Fruit fly (Drosophila melanogaster): ENCODE measurements around the gene SA2.
"Not testable (repeated sequence)": the region's sequence is repeated elsewhere in the genome, so short reads cannot be mapped to it uniquely, and the experiment has no call there.

The SA2 gene

DNA sequence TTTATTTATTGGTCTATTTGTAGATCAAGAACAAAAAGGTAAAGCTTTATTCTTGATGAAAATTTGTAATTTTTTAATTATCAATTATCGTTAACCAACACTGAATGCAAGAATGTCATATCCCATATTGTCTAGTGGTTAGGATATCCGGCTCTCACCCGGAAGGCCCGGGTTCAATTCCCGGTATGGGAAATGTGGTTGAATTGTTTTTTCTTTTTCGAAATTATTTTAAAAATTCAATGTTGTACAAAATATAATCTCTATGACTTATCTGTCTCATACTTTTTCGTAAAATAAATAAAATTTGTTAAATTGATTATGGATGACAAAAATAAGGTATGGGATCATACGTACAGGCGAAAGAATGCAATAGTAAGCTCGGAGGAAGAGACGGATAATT is 39.4 kb downstream of the SA2 start, which contains the start of gene CG32320:
Gene CG32320 (plus strand): TSS at position 301 of the 400 bp plus-strand sequence.
- TF ChIP-seq cas (GFP tag; IDR thresholded peaks at IDR 0.05); CG3847 (GFP tag; IDR thresholded peaks at IDR 0.05); Meics (GFP tag; optimal IDR thresholded peaks at IDR 0.05): not testable (repeated sequence)

DNA sequence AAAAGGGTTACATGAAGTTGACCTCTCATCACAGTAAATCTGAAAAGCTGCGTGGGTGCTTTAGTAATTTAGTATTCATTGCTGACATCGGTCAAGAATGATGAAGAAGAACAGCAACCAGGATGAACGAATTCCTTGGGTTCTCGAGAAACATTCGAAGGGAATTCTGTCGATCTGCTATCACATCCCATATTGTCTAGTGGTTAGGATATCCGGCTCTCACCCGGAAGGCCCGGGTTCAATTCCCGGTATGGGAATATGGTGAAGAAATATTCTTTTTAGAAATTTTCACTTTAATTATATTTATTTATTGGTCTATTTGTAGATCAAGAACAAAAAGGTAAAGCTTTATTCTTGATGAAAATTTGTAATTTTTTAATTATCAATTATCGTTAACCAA is 40.2 kb downstream of the SA2 start:
- TF ChIP-seq Bdp1 (GFP tag; optimal IDR thresholded peaks at IDR 0.05) (peak; percentile 95), Opbp (GFP tag; IDR thresholded peaks at IDR 0.05; ENCODE audit: partially characterized antibody) (peak; percentile 70; the same call in 2 of the 3 replicates), CG34224 (GFP tag; IDR thresholded peaks at IDR 0.05; ENCODE audit: partially characterized antibody) (peak; percentile 39; the same call in 1 of the 3 replicates), amos (GFP tag; IDR thresholded peaks at IDR 0.05; ENCODE audit: partially characterized antibody) (peak; percentile 77; the same call in 1 of the 2 replicates), CG16813 (GFP tag; IDR thresholded peaks at IDR 0.05; ENCODE audit: partially characterized antibody) (peak; percentile 73), CG6791 (GFP tag; IDR thresholded peaks at IDR 0.05; ENCODE audit: partially characterized antibody) (0 out of 3 replicates have a peak, but pooled peaks have one; percentile 24), CG2129 (GFP tag; IDR thresholded peaks at IDR 0.05; ENCODE audit: partially characterized antibody) (0 out of 2 replicates have a peak, but pooled peaks have one; percentile 10)

DNA sequence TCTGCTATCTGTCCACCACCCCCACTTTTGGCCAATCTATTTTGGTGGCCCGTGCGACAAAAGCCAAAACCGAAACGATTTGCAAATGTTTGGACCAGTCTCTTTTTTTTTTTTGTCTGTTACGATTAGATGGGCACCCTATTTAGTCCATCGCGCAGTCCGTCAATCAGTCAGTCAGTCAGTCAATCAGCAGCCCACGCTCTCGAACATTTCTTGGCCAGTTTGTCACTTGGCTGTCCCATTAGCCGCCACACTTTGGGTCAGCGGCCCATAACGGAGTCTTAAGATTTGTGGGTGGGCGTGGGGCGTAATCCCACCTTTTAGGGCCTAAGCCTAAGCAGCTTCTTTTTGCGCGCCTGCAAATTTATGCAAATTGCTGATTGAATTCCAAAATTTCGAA is 43.2 kb downstream of the SA2 start:
- TF ChIP-seq caup (GFP tag; optimal IDR thresholded peaks at IDR 0.05; ENCODE audit: severe bottlenecking), result no peak
- TF ChIP-seq zfh2 (GFP tag; optimal IDR thresholded peaks at IDR 0.05), result no peak
- no peak for TF ChIP-seq vnd (GFP tag; IDR thresholded peaks at IDR 0.05; ENCODE audit: partially characterized antibody)
- peak; percentile 4 for TF ChIP-seq abd-A (tag; optimal IDR thresholded peaks at IDR 0.05)
- peak; percentile 71 for TF ChIP-seq sd (tag; optimal IDR thresholded peaks at IDR 0.05)
- TF ChIP-seq CG8281 (tag; optimal IDR thresholded peaks at IDR 0.05), result peak; percentile 95
- TF ChIP-seq CG13894 (tag; optimal IDR thresholded peaks at IDR 0.05), result peak; percentile 16
- TF ChIP-seq HLH54F (GFP tag; optimal IDR thresholded peaks at IDR 0.05), result no peak
- TF ChIP-seq Meics (GFP tag; optimal IDR thresholded peaks at IDR 0.05), result no peak
- TF ChIP-seq Med (GFP tag), result peak; percentile 49
- peak; percentile 66; the same call in 2 of the 3 replicates for TF ChIP-seq sr (GFP tag; IDR thresholded peaks at IDR 0.05)
- 0 out of 2 replicates have a peak, but pooled peaks have one; percentile 18 for TF ChIP-seq vvl (GFP tag; IDR thresholded peaks at IDR 0.05)
- TF ChIP-seq HmgD (GFP tag; optimal IDR thresholded peaks at IDR 0.05), result no peak

DNA sequence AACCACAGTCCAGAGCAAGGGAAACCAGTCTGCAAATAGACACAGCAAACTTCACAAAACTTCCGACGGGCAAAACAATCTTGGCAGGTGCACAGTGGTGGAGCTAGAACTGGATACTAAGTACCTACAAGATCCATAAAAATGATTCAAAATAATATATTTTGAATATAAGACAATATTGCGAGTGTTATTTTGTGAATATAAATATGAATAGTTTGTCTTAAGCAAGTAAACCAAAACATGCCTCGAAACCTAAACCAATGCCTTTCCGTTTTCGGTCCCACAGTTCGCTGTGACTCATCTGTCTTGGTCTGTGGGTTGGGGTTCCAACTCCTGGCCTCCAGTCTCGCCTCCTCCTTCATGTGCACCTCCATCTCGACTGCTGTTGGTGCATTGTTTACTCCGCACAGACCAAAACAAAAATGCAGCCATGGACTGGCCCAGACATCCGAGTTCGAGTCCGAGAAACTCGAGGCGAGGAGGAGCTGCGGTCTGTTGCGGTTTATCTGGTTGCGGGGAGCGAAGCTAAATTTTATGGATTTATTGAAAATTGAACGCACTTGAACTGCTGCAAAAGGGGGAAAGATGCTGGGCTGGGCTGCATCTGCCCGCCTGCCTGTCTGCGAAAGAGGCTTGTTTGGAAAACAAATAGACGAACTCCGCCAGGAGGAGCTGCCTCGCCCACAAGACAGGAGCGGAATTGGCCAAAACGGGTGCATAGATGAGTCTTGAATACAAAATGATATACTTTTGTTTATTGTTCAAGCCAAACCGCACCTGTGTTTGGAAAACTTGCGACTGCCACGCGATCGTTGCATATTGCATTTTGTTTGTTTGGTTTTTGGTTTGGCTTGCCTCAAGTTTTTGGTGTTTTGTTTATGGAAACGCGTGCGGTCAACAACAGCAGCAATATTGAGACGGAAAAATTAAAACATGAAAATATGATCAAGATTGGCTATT is 45.4 kb downstream of the SA2 start:
- TF ChIP-seq CG4424 (GFP tag; optimal IDR thresholded peaks at IDR 0.05) (no peak), bsh (GFP tag; optimal IDR thresholded peaks at IDR 0.05) (peak in 1 of 2 experiments; percentile 87), Antp (GFP tag; optimal IDR thresholded peaks at IDR 0.05) (no peak), ci (GFP tag; IDR thresholded peaks at IDR 0.05) (0 out of 3 replicates have a peak, but pooled peaks have one; percentile 16), ken (GFP tag; IDR thresholded peaks at IDR 0.05) (0 out of 3 replicates have a peak, but pooled peaks have one; percentile 37), Asciz (GFP tag; optimal IDR thresholded peaks at IDR 0.05) (no peak), NC2β (GFP tag; optimal IDR thresholded peaks at IDR 0.05) (no peak), CG9817 (tag; optimal IDR thresholded peaks at IDR 0.05) (no peak), nom (GFP tag; optimal IDR thresholded peaks at IDR 0.05) (peak; percentile 80), Drgx (GFP tag; IDR thresholded peaks at IDR 0.05) (peak; percentile 57), Ets65A (GFP tag) (peak; percentile 38), en (GFP tag; optimal IDR thresholded peaks at IDR 0.05) (no peak), dati (GFP tag; IDR thresholded peaks at IDR 0.05) (no peak)
